Worm (Caenorhabditis elegans): ENCODE measurements around the gene C08H9.15.
A peak's percentile ranks its signal among the peaks of the same experiment; 100 is the strongest.

DNA sequence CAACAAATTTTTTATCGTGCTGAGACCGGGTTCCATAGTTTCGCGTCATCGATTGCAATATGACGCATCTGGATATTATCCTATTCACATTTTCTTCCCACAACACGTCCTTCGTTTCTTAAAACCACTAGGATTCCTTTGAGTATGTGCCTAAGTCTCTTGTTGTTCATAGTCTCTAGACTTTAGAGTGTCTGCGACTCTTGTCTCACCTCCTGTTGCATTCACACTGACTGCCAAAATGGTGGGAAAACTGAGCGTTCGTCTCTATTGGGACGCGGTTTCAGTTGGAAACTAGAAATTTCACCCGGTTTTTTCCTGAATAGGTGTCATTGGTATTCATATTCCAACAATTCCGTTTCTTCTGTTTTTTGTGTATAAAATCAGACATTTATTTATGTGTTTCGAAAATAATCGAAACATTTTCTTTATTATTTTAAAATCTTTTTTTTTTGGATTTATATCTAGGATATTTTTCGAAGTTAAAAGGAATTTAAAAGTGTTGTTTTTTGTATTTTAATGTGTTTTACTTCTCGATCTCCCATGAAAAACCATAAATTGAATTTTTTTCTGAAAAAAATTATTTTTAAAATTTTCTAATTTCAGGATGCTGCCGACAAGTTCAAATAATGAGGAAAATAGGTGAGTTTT lies 40.8 kb downstream of the C08H9.15 start, which contains the start of gene C05C10.2:
- no peak for TF ChIP-seq rnt-1 (tag; optimal IDR thresholded peaks at IDR 0.05)
- no peak for TF ChIP-seq elt-2 (tag; optimal IDR thresholded peaks at IDR 0.05)
- no peak for TF ChIP-seq unc-3 (GFP tag; conservative IDR thresholded peaks at IDR 0.05)
- no peak for TF ChIP-seq unc-3 (tag; optimal IDR thresholded peaks at IDR 0.05)
- no peak for TF ChIP-seq sox-4 (tag; optimal IDR thresholded peaks at IDR 0.05)
- TF ChIP-seq mec-3 (tag; optimal IDR thresholded peaks at IDR 0.05; ENCODE audit: borderline replicate concordance): no peak
- TF ChIP-seq ceh-6 (GFP tag; optimal IDR thresholded peaks at IDR 0.05): no peak
- TF ChIP-seq gmeb-2 (tag; optimal IDR thresholded peaks at IDR 0.05): no peak
- no peak for TF ChIP-seq ceh-18 (tag; optimal IDR thresholded peaks at IDR 0.05)
- no peak for TF ChIP-seq pha-2 (tag; optimal IDR thresholded peaks at IDR 0.05)
- peak; percentile 7 for TF ChIP-seq nfya-1 (tag; optimal IDR thresholded peaks at IDR 0.05)
- TF ChIP-seq unc-42 (tag; optimal IDR thresholded peaks at IDR 0.05): no peak
- TF ChIP-seq hlh-30 (tag; optimal IDR thresholded peaks at IDR 0.05; ENCODE audit: insufficient read depth): no peak
